Worm (Caenorhabditis elegans) whole organism, young adult: ENCODE measurements around the gene Y73C8B.3.

Source experiments
- K12H6.12 ChIP-seq: fragments of 200-800 bp; sonication (Bioruptor generic); optimal IDR thresholded peaks from 2 replicates; lab custom pipeline; 2018; ENCODE audit warnings: mild to moderate bottlenecking, missing genetic modification characterization, missing compliant biosample characterization
- Y56A3A.18 ChIP-seq: fragments of 200-800 bp; sonication (Bioruptor generic); IDR thresholded peaks from 2 replicates; pipeline ENCODE4 v1.3.6; 2022; ENCODE audit warnings: missing genetic modification reagents, missing genetic modification characterization, missing compliant biosample characterization
- snpc-4 ChIP-seq, 5 experiments: fragments of 150-350 bp in 1 of 5; sonication (generic microtip) in 4 of 5; optimal IDR thresholded peaks; 2 replicates each; lab custom pipeline; 2014 to 2018; ENCODE audit warnings: missing genetic modification characterization in 5 of 5, missing biosample characterization in 3 of 5, antibody characterized with exemption in 2 of 5, mild to moderate bottlenecking in 2 of 5, missing compliant biosample characterization in 2 of 5, missing genotype in 2 of 5, moderate library complexity in 2 of 5, missing genetic modification reagents in 1 of 5
- unc-62 ChIP-seq: fragments of 150-350 bp; optimal IDR thresholded peaks from 2 replicates; lab custom pipeline; 2014; ENCODE audit warnings: missing biosample characterization, missing genetic modification reagents, missing genetic modification characterization
- zfh-2 ChIP-seq: fragments of 200-800 bp; sonication (Bioruptor generic); conservative IDR thresholded peaks from 2 replicates; pipeline ENCODE4 v1.3.6; 2022; ENCODE audit warnings: missing genetic modification reagents, missing genetic modification characterization, missing compliant biosample characterization
- ztf-25 ChIP-seq: fragments of 200-800 bp; sonication (Bioruptor generic); IDR thresholded peaks from 2 replicates; pipeline ENCODE4 v1.3.6; 2022; ENCODE audit warnings: missing genetic modification reagents, missing genetic modification characterization, missing compliant biosample characterization

DNA sequence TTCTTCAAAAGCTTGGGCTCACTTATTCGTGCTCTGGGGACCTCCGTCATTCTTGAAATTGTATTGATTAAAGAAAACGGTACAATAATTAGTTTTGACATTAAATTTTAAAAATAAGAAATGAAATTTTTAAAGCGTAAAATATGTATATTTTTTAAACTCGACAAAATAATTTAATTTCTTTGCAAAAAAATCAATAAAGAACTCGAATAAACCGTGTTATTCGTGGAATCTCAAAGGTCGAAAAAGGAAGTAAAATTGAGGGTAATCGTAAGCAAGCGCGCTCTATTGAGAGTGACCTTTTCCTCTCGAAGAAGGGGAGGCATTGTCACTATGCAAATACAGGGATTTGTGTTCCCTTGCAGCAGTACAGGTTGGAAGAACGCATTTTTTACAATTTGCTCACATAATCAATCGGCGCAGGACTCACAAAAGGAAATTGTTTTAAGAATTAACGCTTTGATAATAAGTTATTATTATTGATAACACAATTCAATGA is 2.0 kb upstream of the Y73C8B.3 start, which contains the start of gene Y73C8B.2:
- TF ChIP-seq K12H6.12 (tag; lab: Kevin White, UChicago) (no peak), ztf-25 (no peak), zfh-2 (no peak), Y56A3A.18 (GFP tag; lab: Robert Waterston, UW) (no peak), unc-62 (GFP tag; lab: Kevin White, UChicago) (no peak), snpc-4 (GFP tag; optimal IDR thresholded peaks at IDR 0.05; lab: Kevin White, UChicago) (no peak), snpc-4 (tag; optimal IDR thresholded peaks at IDR 0.05; lab: Kevin White, UChicago) (no peak)
